Worm (Caenorhabditis elegans): ENCODE data around the gene F47E1.20.
A peak's percentile ranks its signal among the peaks of the same experiment; 100 is the strongest.

F47E1.20 gene

DNA sequence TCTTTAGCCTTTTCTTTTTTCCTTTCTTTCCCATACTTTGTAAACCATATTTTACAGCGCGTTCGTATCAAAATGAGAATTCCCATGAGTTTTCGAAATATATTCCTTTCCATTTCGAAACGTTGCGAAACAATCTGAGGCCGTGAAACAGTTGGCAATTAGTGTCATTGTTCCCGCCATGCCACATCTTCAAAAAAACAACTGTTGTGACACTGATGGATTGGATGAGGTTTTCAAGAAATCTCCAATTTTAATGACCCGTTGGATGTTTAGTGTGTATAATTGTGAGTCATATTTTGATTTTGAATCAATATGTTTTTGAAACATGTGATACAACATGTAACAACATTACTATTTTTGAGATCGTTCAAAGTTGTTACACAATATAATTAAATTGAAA, 20.3 kb downstream of the F47E1.20 start (continued):
- 0 out of 2 replicates have a peak, but pooled peaks have one; percentile 11 for TF ChIP-seq nhr-19 (GFP tag; conservative IDR thresholded peaks at IDR 0.05)
- no peak for TF ChIP-seq grh-1 (GFP tag; IDR thresholded peaks at IDR 0.05)
- TF ChIP-seq xbp-1 (tag; optimal IDR thresholded peaks at IDR 0.05): no peak
- no peak for TF ChIP-seq nhr-77 (tag; optimal IDR thresholded peaks at IDR 0.05)

DNA sequence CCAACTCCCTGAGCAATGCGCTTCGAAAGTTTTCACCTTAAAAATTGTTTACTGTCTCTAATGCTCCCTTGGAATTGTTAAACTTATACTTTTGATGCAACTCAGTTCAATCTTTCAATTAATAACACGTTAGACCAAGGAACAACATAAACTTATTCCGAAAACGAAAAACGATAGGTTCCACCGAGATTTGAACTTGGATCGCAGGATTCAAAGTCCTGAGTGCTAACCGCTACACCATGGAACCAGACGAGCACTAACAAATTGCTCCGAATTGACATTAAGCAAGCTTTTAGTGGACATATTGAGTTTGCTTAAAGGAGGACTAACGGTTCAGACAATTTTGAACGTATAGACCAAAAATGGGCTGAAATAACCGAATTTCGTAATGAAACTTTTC, 25.7 kb downstream of the F47E1.20 start:
- TF ChIP-seq elt-3 (tag; optimal IDR thresholded peaks at IDR 0.05) (no peak), unc-130 (tag; optimal IDR thresholded peaks at IDR 0.05) (no peak), efl-1 (optimal IDR thresholded peaks at IDR 0.05) (no peak), efl-1 (GFP tag; optimal IDR thresholded peaks at IDR 0.05 in 1 of 2) (peak in 1 of 2 experiments; percentile 28), rnt-1 (tag; optimal IDR thresholded peaks at IDR 0.05) (no peak), ztf-4 (tag; optimal IDR thresholded peaks at IDR 0.05) (no peak), lsy-2 (tag; optimal IDR thresholded peaks at IDR 0.05) (no peak)

DNA sequence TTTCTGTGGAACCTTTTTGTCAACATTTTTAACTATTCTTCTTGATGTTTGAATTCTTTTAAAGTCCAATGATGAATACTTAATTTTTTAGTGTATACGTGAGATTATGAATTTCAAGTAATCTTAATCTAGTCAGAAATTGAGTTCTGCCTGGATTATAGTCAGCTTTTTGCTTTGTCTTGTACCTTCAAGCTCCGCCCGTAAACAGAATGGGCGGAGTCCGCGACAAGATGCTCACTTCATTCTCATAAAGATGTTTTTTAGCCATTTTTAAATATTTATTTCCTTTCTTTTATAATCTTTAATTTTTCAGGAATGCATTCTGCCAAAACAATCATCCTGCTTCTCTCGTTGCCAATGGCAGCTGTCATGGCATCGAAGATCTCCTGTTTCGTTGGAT, 28.1 kb downstream of the F47E1.20 start, which contains the start of gene F47E1.1:
Gene F47E1.1, plus strand, starts transcription at position 301 of the 400 bp plus-strand sequence.
- TF ChIP-seq Y116A8C.19 (tag; optimal IDR thresholded peaks at IDR 0.05; ENCODE audit: borderline replicate concordance) (no peak), C34B4.2 (tag; optimal IDR thresholded peaks at IDR 0.05) (no peak), ztf-4 (tag; optimal IDR thresholded peaks at IDR 0.05) (no peak), zip-4 (GFP tag; optimal IDR thresholded peaks at IDR 0.05) (no peak), dsc-1 (tag; optimal IDR thresholded peaks at IDR 0.05) (no peak), pag-3 (tag; optimal IDR thresholded peaks at IDR 0.05; ENCODE audit: borderline replicate concordance, insufficient read depth) (no peak), hlh-17 (GFP tag; optimal IDR thresholded peaks at IDR 0.05; ENCODE audit: borderline replicate concordance) (no peak), mep-1 (tag; optimal IDR thresholded peaks at IDR 0.05) (no peak), rnt-1 (tag; optimal IDR thresholded peaks at IDR 0.05) (no peak), dpl-1 (GFP tag; optimal IDR thresholded peaks at IDR 0.05) (no peak), lsy-2 (tag; optimal IDR thresholded peaks at IDR 0.05) (no peak), C16A3.4 (tag; optimal IDR thresholded peaks at IDR 0.05) (no peak)

DNA sequence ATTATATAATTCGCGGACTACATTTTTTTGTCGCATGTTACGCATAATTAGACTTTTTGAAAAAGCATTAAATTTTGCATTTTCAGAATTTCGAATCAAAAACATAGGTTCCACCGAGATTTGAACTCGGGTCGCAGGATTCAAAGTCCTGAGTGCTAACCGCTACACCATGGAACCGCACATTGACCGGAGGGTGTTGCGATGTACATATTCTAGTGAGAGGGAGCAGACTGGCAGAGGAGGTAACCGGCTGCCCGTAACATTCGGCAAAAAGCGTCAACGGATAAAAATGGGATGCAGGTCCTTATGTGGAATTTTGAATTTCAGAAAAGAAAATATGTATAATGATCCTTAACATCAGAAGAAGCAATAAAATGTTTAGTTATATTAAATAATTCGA, 29.4 kb downstream of the F47E1.20 start:
- no peak for TF ChIP-seq ces-1 (GFP tag; optimal IDR thresholded peaks at IDR 0.05)
- peak; percentile 45 for TF ChIP-seq xbp-1 (tag; optimal IDR thresholded peaks at IDR 0.05)
- no peak for TF ChIP-seq nhr-12 (tag; optimal IDR thresholded peaks at IDR 0.05)
- no peak for TF ChIP-seq tlp-1 (tag; optimal IDR thresholded peaks at IDR 0.05)
- peak in 1 of 2 experiments; percentile 4 for TF ChIP-seq lsy-2 (tag; optimal IDR thresholded peaks at IDR 0.05)
- peak; percentile 22 to 44 (median 37) for TF ChIP-seq ceh-82 (tag; optimal IDR thresholded peaks at IDR 0.05)
- peak; percentile 61 for TF ChIP-seq nhr-47 (tag; optimal IDR thresholded peaks at IDR 0.05)
- TF ChIP-seq nhr-20 (tag; optimal IDR thresholded peaks at IDR 0.05): peak; percentile 24
- TF ChIP-seq rnt-1 (tag; optimal IDR thresholded peaks at IDR 0.05): peak; percentile 45
- TF ChIP-seq nhr-90 (tag; optimal IDR thresholded peaks at IDR 0.05; ENCODE audit: poor library complexity): peak; percentile 26
- no peak for TF ChIP-seq lin-14 (GFP tag; optimal IDR thresholded peaks at IDR 0.05)
- peak; percentile 30 for TF ChIP-seq dsc-1 (tag; optimal IDR thresholded peaks at IDR 0.05)
- TF ChIP-seq swsn-7 (tag; optimal IDR thresholded peaks at IDR 0.05): peak; percentile 44
- peak; percentile 14 for TF ChIP-seq tbx-2 (tag; optimal IDR thresholded peaks at IDR 0.05)
- TF ChIP-seq mep-1 (tag; optimal IDR thresholded peaks at IDR 0.05): no peak
- no peak for TF ChIP-seq lin-13 (GFP tag; optimal IDR thresholded peaks at IDR 0.05)
- no peak for TF ChIP-seq hlh-17 (GFP tag; optimal IDR thresholded peaks at IDR 0.05; ENCODE audit: borderline replicate concordance)
- TF ChIP-seq efl-1 (optimal IDR thresholded peaks at IDR 0.05): no peak
- TF ChIP-seq efl-1 (GFP tag; optimal IDR thresholded peaks at IDR 0.05 in 1 of 2): peak in 1 of 2 experiments; percentile 20
- peak; percentile 57 for TF ChIP-seq snu-23 (GFP tag; optimal IDR thresholded peaks at IDR 0.05)
- TF ChIP-seq egl-13 (tag; optimal IDR thresholded peaks at IDR 0.05): no peak
- TF ChIP-seq unc-30 (tag; optimal IDR thresholded peaks at IDR 0.05): no peak
- TF ChIP-seq nhr-85 (tag): peak; percentile 26
- TF ChIP-seq nhr-19 (GFP tag; conservative IDR thresholded peaks at IDR 0.05): peak; percentile 49; the same call in 1 of the 2 replicates
- TF ChIP-seq nhr-71 (tag; optimal IDR thresholded peaks at IDR 0.05): peak; percentile 38
- TF ChIP-seq nhr-237 (tag; optimal IDR thresholded peaks at IDR 0.05): no peak
- TF ChIP-seq unc-86 (tag; optimal IDR thresholded peaks at IDR 0.05): peak; percentile 2

Measured in whole organism, L1 larva.